Worm (Caenorhabditis elegans): ENCODE data around the gene C35A5.5.

ce11 chrV:10466607-10467092, 39.0 kb upstream of the C35A5.5 start:
- TF ChIP-seq D1046.2 (GFP tag; IDR thresholded peaks at IDR 0.05) (no peak), snpc-4 (tag; optimal IDR thresholded peaks at IDR 0.05) (no peak), ztf-11 (tag; optimal IDR thresholded peaks at IDR 0.05) (no peak), mep-1 (tag; optimal IDR thresholded peaks at IDR 0.05) (peak; percentile 96), pqm-1 (tag; optimal IDR thresholded peaks at IDR 0.05) (peak; percentile 6), nhr-76 (tag; optimal IDR thresholded peaks at IDR 0.05) (peak; percentile 26), ZK337.2 (GFP tag; IDR thresholded peaks at IDR 0.05) (no peak), F49E8.2 (tag; optimal IDR thresholded peaks at IDR 0.05; ENCODE audit: borderline replicate concordance) (no peak)

All from whole organism, L4 larva.